Worm (Caenorhabditis elegans) whole organism, L1 larva: ENCODE measurements around the gene T05A8.1.

Experiments
- fos-1 ChIP-seq: fragments of 150-350 bp; optimal IDR thresholded peaks from 2 replicates; lab custom pipeline; 2014; ENCODE audit warnings: missing biosample characterization, missing genetic modification characterization
- nhr-11 ChIP-seq: fragments of 150-350 bp; optimal IDR thresholded peaks from 2 replicates; lab custom pipeline; 2014; ENCODE audit warnings: missing biosample characterization, missing genetic modification characterization
- nhr-237 ChIP-seq: fragments of 150-350 bp; optimal IDR thresholded peaks from 2 replicates; lab custom pipeline; 2014; ENCODE audit warnings: missing biosample characterization, missing genetic modification characterization

DNA sequence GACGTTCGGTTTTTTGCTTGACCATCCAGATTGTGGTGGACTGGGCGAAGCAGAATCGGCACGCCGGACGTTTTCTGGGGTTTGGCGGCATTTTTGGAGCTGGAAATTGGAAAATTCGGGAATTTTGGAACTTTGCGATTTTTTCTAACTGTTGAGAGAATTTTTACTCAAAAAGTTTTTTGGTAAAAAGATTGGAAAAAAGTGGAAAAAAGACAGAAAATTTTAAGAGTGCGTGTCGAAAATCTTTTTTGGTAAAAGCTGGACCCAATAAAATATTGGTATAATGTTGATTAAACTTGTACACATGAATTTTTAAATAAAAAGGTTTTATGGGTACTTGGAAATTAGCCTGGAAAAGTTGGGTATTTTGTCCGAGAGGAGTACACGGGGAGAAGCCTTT lies 32.4 kb upstream of the T05A8.1 start, which contains the start of gene T05A8.7:
- TF ChIP-seq nhr-11 (tag; lab: Kevin White, UChicago), result no peak
- no peak for TF ChIP-seq fos-1 (tag; lab: Kevin White, UChicago)
- TF ChIP-seq nhr-237, result no peak
